Worm (Caenorhabditis elegans): Measurements from ENCODE around the gene F15E6.6.

F15E6.6 gene

DNA sequence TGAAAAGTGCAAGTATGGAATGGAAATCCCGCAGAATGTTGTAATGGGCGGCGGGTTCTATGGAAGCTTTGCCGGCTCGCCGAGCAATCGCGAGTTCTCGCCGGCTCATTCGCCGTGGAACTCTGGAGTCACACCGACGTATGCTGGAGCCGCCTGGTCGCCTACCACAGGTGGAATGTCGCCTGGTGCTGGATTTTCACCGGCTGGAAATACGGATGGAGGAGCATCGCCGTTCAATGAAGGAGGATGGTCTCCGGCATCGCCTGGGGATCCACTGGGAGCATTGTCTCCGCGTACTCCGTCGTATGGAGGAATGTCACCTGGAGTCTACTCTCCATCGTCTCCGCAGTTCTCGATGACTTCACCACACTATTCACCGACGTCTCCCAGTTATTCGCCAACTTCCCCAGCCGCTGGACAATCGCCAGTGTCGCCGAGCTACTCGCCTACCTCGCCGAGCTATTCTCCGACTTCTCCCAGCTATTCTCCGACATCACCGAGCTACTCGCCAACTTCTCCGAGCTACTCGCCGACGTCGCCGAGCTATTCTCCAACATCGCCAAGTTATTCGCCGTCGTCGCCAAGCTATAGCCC is 28.8 kb downstream of the F15E6.6 start:
- TF ChIP-seq Y79H2A.3 (GFP tag; conservative IDR thresholded peaks at IDR 0.05) (no peak), zfh-2 (GFP tag; conservative IDR thresholded peaks at IDR 0.05) (peak; percentile 67), sptf-2 (GFP tag; optimal IDR thresholded peaks at IDR 0.05) (peak; percentile 16), hmg-20 (GFP tag; IDR thresholded peaks at IDR 0.05) (no peak), egrh-3 (GFP tag; IDR thresholded peaks at IDR 0.05) (peak; percentile 54; the same call in 1 of the 2 replicates)

DNA sequence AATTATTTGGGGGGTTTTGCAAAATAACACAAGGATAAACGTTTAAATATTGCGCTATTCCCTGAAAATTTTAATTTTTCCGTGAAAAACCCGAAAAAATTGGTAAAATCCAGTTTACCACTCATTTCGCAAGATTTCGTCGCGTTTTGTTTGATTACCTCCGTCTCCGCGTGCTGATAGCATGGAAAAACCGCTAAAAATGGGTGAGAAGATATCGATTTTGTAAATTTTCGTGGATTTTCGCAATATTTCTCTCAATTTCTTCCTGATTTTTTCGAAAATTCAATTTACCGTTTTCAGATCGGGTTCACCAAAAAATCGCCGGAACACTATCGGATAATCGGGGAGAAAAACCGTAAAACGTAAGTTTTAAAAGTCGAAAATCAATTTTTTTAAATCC is 36.1 kb downstream of the F15E6.6 start, which contains the start of gene ama-1:
Gene ama-1 (plus strand): TSS at position 301 of the 400 bp plus-strand sequence.
- TF ChIP-seq lsl-1 (GFP tag; optimal IDR thresholded peaks at IDR 0.05) = peak; percentile 2
- TF ChIP-seq hlh-26 (GFP tag; conservative IDR thresholded peaks at IDR 0.05) = no peak
- no peak for TF ChIP-seq cebp-1 (GFP tag; IDR thresholded peaks at IDR 0.05)
- peak; percentile 72 for TF ChIP-seq cebp-1 (tag; optimal IDR thresholded peaks at IDR 0.05)
- no peak for TF ChIP-seq dox-1 (GFP tag; IDR thresholded peaks at IDR 0.05)

DNA sequence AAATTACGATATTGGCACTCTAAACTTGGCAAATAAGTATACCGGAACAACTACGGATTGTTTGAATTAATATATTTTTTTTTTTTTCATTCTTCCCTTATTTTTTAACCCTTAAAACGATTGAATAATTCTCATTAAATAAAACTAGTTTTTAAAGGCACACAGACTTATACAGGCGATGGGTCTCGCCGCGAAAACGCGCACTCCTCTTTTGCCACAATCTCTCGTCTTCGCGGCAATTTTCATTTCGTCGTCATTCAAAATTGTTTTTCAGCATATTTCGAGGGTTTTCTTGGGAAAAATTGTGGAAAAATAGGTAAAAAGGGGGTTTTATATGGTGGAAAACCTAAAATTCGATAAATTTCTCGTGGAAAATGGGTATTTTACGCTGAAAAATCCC is 36.6 kb downstream of the F15E6.6 start:
- peak; percentile 32 for TF ChIP-seq dpl-1 (GFP tag; optimal IDR thresholded peaks at IDR 0.05)
- TF ChIP-seq madf-6 (GFP tag; IDR thresholded peaks at IDR 0.05) = peak; percentile 67
- TF ChIP-seq nfya-2 (GFP tag; IDR thresholded peaks at IDR 0.05) = no peak
- peak; percentile 92 for TF ChIP-seq hmg-1.2 (GFP tag; IDR thresholded peaks at IDR 0.05)
- TF ChIP-seq efl-1 (GFP tag; optimal IDR thresholded peaks at IDR 0.05) = peak; percentile 71
- TF ChIP-seq lsl-1 (GFP tag; optimal IDR thresholded peaks at IDR 0.05) = peak; percentile 54
- TF ChIP-seq lin-54 (GFP tag; optimal IDR thresholded peaks at IDR 0.05) = peak; percentile 38
- TF ChIP-seq lin-35 (GFP tag; optimal IDR thresholded peaks at IDR 0.05) = peak in 1 of 3 experiments; percentile 60
- TF ChIP-seq F57C9.4 (tag; optimal IDR thresholded peaks at IDR 0.05) = no peak
- TF ChIP-seq T07F8.4 (tag; optimal IDR thresholded peaks at IDR 0.05) = no peak
- no peak for TF ChIP-seq snpc-4 (GFP tag; optimal IDR thresholded peaks at IDR 0.05)
- TF ChIP-seq snpc-4 (tag; optimal IDR thresholded peaks at IDR 0.05) = peak in 1 of 4 experiments; percentile 48
- peak; percentile 20 for TF ChIP-seq F23B12.7 (tag; optimal IDR thresholded peaks at IDR 0.05; ENCODE audit: insufficient read depth)
- TF ChIP-seq F33H1.4 (GFP tag; IDR thresholded peaks at IDR 0.05) = peak; percentile 90
- TF ChIP-seq aptf-2 (GFP tag; conservative IDR thresholded peaks at IDR 0.05) = no peak
- peak; percentile 76 for TF ChIP-seq dox-1 (GFP tag; IDR thresholded peaks at IDR 0.05)

DNA sequence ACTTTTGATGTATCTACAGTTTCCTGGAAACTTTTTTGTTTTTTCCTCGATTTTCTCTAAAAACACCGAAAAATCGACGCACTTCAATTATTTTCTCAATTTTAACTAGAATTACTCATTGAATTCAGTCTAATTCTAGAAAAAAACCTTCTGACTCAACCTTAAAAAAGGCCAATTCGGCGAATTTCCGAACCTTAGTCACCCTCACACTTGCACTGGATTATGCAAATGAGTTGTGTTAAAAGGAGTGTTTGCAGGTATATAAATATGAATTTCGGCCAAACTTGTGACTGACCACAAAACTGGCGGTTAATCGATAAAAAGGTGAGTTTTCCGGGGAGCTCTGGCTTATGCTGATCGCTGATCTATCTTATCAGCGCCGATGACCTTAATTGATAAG is 37.4 kb downstream of the F15E6.6 start, which contains the start of gene ttr-20:
Gene ttr-20 (plus strand): TSS at position 301 of the 400 bp plus-strand sequence.
- no peak for TF ChIP-seq aptf-2 (GFP tag; conservative IDR thresholded peaks at IDR 0.05)
- TF ChIP-seq mxl-1 (tag; optimal IDR thresholded peaks at IDR 0.05) = no peak
- TF ChIP-seq T26A5.8 (tag; optimal IDR thresholded peaks at IDR 0.05) = no peak
- no peak for TF ChIP-seq hlh-12 (tag; optimal IDR thresholded peaks at IDR 0.05)
- TF ChIP-seq sptf-2 (GFP tag; optimal IDR thresholded peaks at IDR 0.05) = no peak
- TF ChIP-seq somi-1 (GFP tag; optimal IDR thresholded peaks at IDR 0.05) = no peak
- TF ChIP-seq tbp1 (GFP tag; optimal IDR thresholded peaks at IDR 0.05) = no peak
- TF ChIP-seq Y79H2A.3 (GFP tag; conservative IDR thresholded peaks at IDR 0.05) = no peak
- no peak for TF ChIP-seq mes-4 (tag; optimal IDR thresholded peaks at IDR 0.05)
- TF ChIP-seq aptf-3 (GFP tag; IDR thresholded peaks at IDR 0.05) = no peak
- no peak for TF ChIP-seq cebp-2 (GFP tag; IDR thresholded peaks at IDR 0.05)
- no peak for TF ChIP-seq hmg-1.2 (GFP tag; IDR thresholded peaks at IDR 0.05)
- no peak for TF ChIP-seq ztf-22 (GFP tag; optimal IDR thresholded peaks at IDR 0.05)
- TF ChIP-seq ets-4 (GFP tag; optimal IDR thresholded peaks at IDR 0.05) = no peak
- no peak for TF ChIP-seq lin-35 (GFP tag; optimal IDR thresholded peaks at IDR 0.05)
- no peak for TF ChIP-seq nhr-80 (tag; optimal IDR thresholded peaks at IDR 0.05)
- TF ChIP-seq ceh-91 (GFP tag; IDR thresholded peaks at IDR 0.05) = no peak

Measured in whole organism, young adult.